Worm (Caenorhabditis elegans) whole organism, L4/young adult: ENCODE measurements around the gene W04G3.10.

ENCODE experiments used
- W03F9.2 ChIP-seq: fragments of 150-350 bp; optimal IDR thresholded peaks from 2 replicates; lab custom pipeline; 2014; ENCODE audit warnings: missing biosample characterization, missing genetic modification characterization
- dao-5 ChIP-seq: sonication (generic microtip); optimal IDR thresholded peaks from 2 replicates; lab custom pipeline; 2016; ENCODE audit warnings: missing genotype, missing genetic modification characterization, moderate library complexity, missing compliant biosample characterization
- him-1 ChIP-seq: sonication (generic microtip); optimal IDR thresholded peaks from 2 replicates; lab custom pipeline; 2016; ENCODE audit warnings: missing genotype, missing genetic modification reagents, missing genetic modification characterization, missing compliant biosample characterization

DNA sequence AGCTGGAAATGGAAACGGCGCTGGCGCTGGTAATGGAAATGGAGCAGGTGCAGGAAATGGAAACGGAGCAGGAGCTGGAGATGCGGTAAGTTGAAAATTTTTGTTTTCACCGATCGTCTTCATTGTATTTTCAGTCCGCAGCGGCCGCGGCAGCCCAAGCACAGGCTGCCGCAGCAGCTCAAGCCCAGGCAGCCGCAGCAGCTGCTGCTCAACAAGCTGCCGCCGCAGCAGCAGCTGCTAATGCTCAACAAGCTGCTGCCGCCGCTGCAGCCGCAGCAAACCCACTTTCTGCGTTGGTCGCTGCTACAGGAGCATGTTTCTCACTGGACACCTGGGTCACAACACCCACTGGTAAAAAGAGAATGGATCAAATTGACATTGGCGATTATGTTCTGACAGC lies 36.4 kb upstream of the W04G3.10 start:
- TF ChIP-seq W03F9.2: no peak
- TF ChIP-seq him-1 (tag; lab: Kevin White, UChicago): no peak
- TF ChIP-seq dao-5 (tag; lab: Kevin White, UChicago): no peak
